Worm (Caenorhabditis elegans) whole organism, L1 larva: ENCODE results near the gene F26D2.16.

Experiments
- C04F5.9 ChIP-seq: sonication (generic microtip); optimal IDR thresholded peaks from 2 replicates; lab custom pipeline; 2016; ENCODE audit warnings: missing genetic modification characterization, missing compliant biosample characterization
- F16B12.6 ChIP-seq: fragments of 150-350 bp; optimal IDR thresholded peaks from 2 replicates; lab custom pipeline; 2014; ENCODE audit warnings: missing biosample characterization, missing genetic modification characterization
- aha-1 ChIP-seq: fragments of 150-350 bp; optimal IDR thresholded peaks from 2 replicates; lab custom pipeline; 2014; ENCODE audit warnings: missing biosample characterization, missing genetic modification characterization
- alr-1 ChIP-seq: fragments of 200-800 bp; sonication (Bioruptor generic); optimal IDR thresholded peaks from 2 replicates; lab custom pipeline; 2018; ENCODE audit warnings: borderline replicate concordance, mild to moderate bottlenecking, missing genetic modification characterization, missing compliant biosample characterization
- ama-1 ChIP-seq: fragments of 150-350 bp; optimal IDR thresholded peaks from 2 replicates; lab custom pipeline; 2014
- ceh-90 ChIP-seq: sonication (generic microtip); optimal IDR thresholded peaks from 2 replicates; lab custom pipeline; 2016; ENCODE audit warnings: missing genetic modification characterization, missing compliant biosample characterization
- ces-1 ChIP-seq: fragments of 150-350 bp; optimal IDR thresholded peaks from 2 replicates; lab custom pipeline; 2014; ENCODE audit warnings: missing biosample characterization, missing genetic modification reagents, missing genetic modification characterization
- dpl-1 ChIP-seq, 3 experiments: fragments of 150-350 bp in 2 of 3; sonication (generic microtip) in 1 of 3; optimal IDR thresholded peaks; 2 replicates each; lab custom pipeline; 2014 to 2017; ENCODE audit warnings: missing biosample characterization in 3 of 3, missing genetic modification characterization in 3 of 3, missing genetic modification reagents in 3 of 3
- efl-3 ChIP-seq: fragments of 200-800 bp; sonication (Bioruptor generic); optimal IDR thresholded peaks from 2 replicates; lab custom pipeline; 2018; ENCODE audit warnings: mild to moderate bottlenecking, missing genetic modification characterization, missing compliant biosample characterization
- egl-13 ChIP-seq: sonication (generic microtip); optimal IDR thresholded peaks from 2 replicates; lab custom pipeline; 2016; ENCODE audit warnings: missing genotype, missing genetic modification reagents, missing genetic modification characterization, missing compliant biosample characterization
- egl-27 ChIP-seq, 2 experiments: fragments of 150-350 bp in 1 of 2; sonication (generic microtip); optimal IDR thresholded peaks; 3 replicates each; lab custom pipeline; 2017 to 2018; ENCODE audit warnings: missing biosample characterization in 2 of 2, missing genetic modification characterization in 2 of 2, missing genetic modification reagents in 2 of 2
- fkh-8 ChIP-seq: sonication (generic microtip); optimal IDR thresholded peaks from 2 replicates; lab custom pipeline; 2016; ENCODE audit warnings: mild to moderate bottlenecking, missing genetic modification characterization, missing compliant biosample characterization
- grh-1 ChIP-seq: fragments of 200-800 bp; sonication (Bioruptor generic); IDR thresholded peaks from 2 replicates; pipeline ENCODE4 v1.3.6; 2022; ENCODE audit warnings: missing genetic modification reagents, missing genetic modification characterization, missing compliant biosample characterization
- hpl-2 ChIP-seq: fragments of 150-350 bp; optimal IDR thresholded peaks from 2 replicates; lab custom pipeline; 2014; ENCODE audit warnings: missing biosample characterization, missing genetic modification reagents, missing genetic modification characterization
- irx-1 ChIP-seq: sonication (generic microtip); optimal IDR thresholded peaks from 2 replicates; lab custom pipeline; 2016; ENCODE audit warnings: missing genetic modification characterization, missing compliant biosample characterization
- isw-1 ChIP-seq: fragments of 200-800 bp; sonication (Bioruptor generic); IDR thresholded peaks from 2 replicates; pipeline ENCODE4 v1.3.6; 2022; ENCODE audit warnings: missing genetic modification characterization, missing compliant biosample characterization
- lin-13 ChIP-seq: fragments of 150-350 bp; optimal IDR thresholded peaks from 2 replicates; lab custom pipeline; 2014; ENCODE audit warnings: missing biosample characterization, missing genetic modification reagents, missing genetic modification characterization
- mdl-1 ChIP-seq, 2 experiments: fragments of 150-350 bp; optimal IDR thresholded peaks; 2 replicates each; lab custom pipeline; 2014 to 2017; ENCODE audit warnings: missing biosample characterization in 2 of 2, missing genetic modification characterization in 2 of 2, inconsistent platforms in 1 of 2
- mef-2 ChIP-seq: fragments of 150-350 bp; optimal IDR thresholded peaks from 2 replicates; lab custom pipeline; 2014; ENCODE audit warnings: missing biosample characterization, missing genetic modification characterization
- mep-1 ChIP-seq: fragments of 150-350 bp; optimal IDR thresholded peaks from 2 replicates; lab custom pipeline; 2014; ENCODE audit warnings: missing biosample characterization, missing genetic modification characterization
- nhr-20 ChIP-seq: sonication (generic microtip); optimal IDR thresholded peaks from 2 replicates; lab custom pipeline; 2016; ENCODE audit warnings: mild to moderate bottlenecking, missing genetic modification characterization, missing compliant biosample characterization
- nhr-47 ChIP-seq: sonication (generic microtip); optimal IDR thresholded peaks from 2 replicates; lab custom pipeline; 2016; ENCODE audit warnings: mild to moderate bottlenecking, missing genetic modification characterization, moderate library complexity, missing compliant biosample characterization
- nhr-76 ChIP-seq: sonication (generic microtip); optimal IDR thresholded peaks from 2 replicates; lab custom pipeline; 2017; ENCODE audit warnings: missing biosample characterization, missing genetic modification characterization
- nhr-77 ChIP-seq: fragments of 150-350 bp; optimal IDR thresholded peaks from 2 replicates; lab custom pipeline; 2014; ENCODE audit warnings: missing biosample characterization, missing genetic modification characterization
- nhr-84 ChIP-seq: sonication (generic microtip); optimal IDR thresholded peaks from 2 replicates; lab custom pipeline; 2017; ENCODE audit warnings: missing biosample characterization, missing genetic modification characterization
- nhr-85 ChIP-seq: sonication (generic microtip); peaks from one replicate; lab custom pipeline; 2016; ENCODE audit warnings: missing genetic modification characterization, inconsistent platforms, missing compliant biosample characterization
- nhr-90 ChIP-seq: sonication (generic microtip); optimal IDR thresholded peaks from 2 replicates; lab custom pipeline; 2016; ENCODE audit warnings: mild to moderate bottlenecking, missing genetic modification characterization, missing compliant biosample characterization; ENCODE audit not compliant: poor library complexity
- pax-3 ChIP-seq: fragments of 200-800 bp; sonication (Bioruptor generic); optimal IDR thresholded peaks from 2 replicates; lab custom pipeline; 2018; ENCODE audit warnings: mild to moderate bottlenecking, missing genetic modification characterization, moderate library complexity, missing compliant biosample characterization
- snu-23 ChIP-seq: sonication (generic microtip); optimal IDR thresholded peaks from 2 replicates; lab custom pipeline; 2016; ENCODE audit warnings: missing genetic modification characterization, missing compliant biosample characterization
- sptf-1 ChIP-seq: fragments of 150-350 bp; optimal IDR thresholded peaks from 2 replicates; lab custom pipeline; 2014; ENCODE audit warnings: missing biosample characterization, missing genetic modification characterization
- sup-37 ChIP-seq: fragments of 200-800 bp; sonication (Bioruptor generic); optimal IDR thresholded peaks from 2 replicates; lab custom pipeline; 2018; ENCODE audit warnings: mild to moderate bottlenecking, missing genetic modification characterization, missing compliant biosample characterization
- swsn-7 ChIP-seq: sonication (generic microtip); optimal IDR thresholded peaks from 2 replicates; lab custom pipeline; 2016; ENCODE audit warnings: missing genetic modification characterization, missing compliant biosample characterization
- unc-86 ChIP-seq: sonication (generic microtip); optimal IDR thresholded peaks from 2 replicates; lab custom pipeline; 2016; ENCODE audit warnings: missing genetic modification characterization, missing compliant biosample characterization
- unc-98 ChIP-seq: fragments of 200-800 bp; sonication (Bioruptor generic); IDR thresholded peaks from 2 replicates; pipeline ENCODE4 v1.3.6; 2022; ENCODE audit warnings: missing genetic modification characterization, missing compliant biosample characterization
- vab-15 ChIP-seq: sonication (generic microtip); optimal IDR thresholded peaks from 2 replicates; lab custom pipeline; 2017; ENCODE audit warnings: missing genotype, mild to moderate bottlenecking, missing genetic modification characterization, missing compliant biosample characterization
- zag-1 ChIP-seq: fragments of 150-350 bp; optimal IDR thresholded peaks from 2 replicates; lab custom pipeline; 2014; ENCODE audit warnings: missing biosample characterization, missing genetic modification characterization
- ztf-4 ChIP-seq: fragments of 150-350 bp; optimal IDR thresholded peaks from 2 replicates; lab custom pipeline; 2014; ENCODE audit warnings: missing biosample characterization, missing genetic modification characterization

The F26D2.16 gene

DNA sequence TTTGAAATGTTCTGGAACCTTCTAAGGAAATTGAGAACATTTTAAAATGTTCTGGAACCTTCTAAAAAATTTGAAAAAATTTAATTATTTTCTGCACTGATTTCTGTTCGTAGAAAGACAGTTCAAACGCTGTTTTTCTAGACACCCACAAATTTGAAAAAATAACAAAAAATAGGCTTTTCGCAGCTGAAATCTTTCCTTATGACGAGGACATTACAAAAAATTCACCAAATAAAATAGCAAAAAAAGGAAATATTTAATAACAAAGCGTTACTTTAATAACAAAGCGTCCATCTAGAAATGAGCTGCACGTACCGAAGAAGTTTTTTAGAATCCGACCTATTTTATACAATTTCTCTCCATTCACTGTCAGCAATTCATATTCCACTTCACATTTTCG, 24.0 kb upstream of the F26D2.16 start, which contains the start of gene srh-141:
Gene srh-141 (plus strand): TSS at position 301 of the 400 bp plus-strand sequence.
- TF ChIP-seq mef-2 (tag; lab: Kevin White, UChicago) (no peak), dpl-1 (GFP tag; optimal IDR thresholded peaks at IDR 0.05; lab: Kevin White, UChicago) (no peak), nhr-84 (tag; lab: Kevin White, UChicago) (no peak), ceh-90 (tag; lab: Kevin White, UChicago) (no peak), ces-1 (GFP tag; lab: Kevin White, UChicago) (no peak), sptf-1 (tag; lab: Kevin White, UChicago) (no peak), nhr-77 (tag; lab: Kevin White, UChicago) (no peak)
- TF ChIP-seq, all 84 proteins: peak for 0

DNA sequence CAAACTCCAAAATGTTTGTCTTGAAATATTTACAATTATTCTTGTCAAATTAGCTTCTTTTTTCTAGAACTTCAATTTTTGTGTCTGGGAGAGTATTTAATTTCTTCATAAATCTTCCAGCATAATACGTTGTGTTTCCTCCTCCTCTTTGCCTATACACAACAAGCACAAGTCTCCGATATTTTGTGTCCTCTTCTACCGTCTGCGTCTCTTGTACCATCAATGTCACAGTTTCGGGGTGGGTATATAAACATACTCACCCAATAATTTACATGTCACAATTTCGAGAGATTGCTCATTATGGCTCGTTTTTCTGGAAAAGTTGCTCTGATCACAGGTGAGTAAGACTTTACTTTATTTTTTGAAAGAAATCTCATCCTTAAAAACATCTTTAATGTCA, 17.9 kb upstream of the F26D2.16 start, which contains the start of gene F26D2.15:
Gene F26D2.15 (plus strand): TSS at position 301 of the 400 bp plus-strand sequence.
- TF ChIP-seq alr-1 (tag; lab: Kevin White, UChicago) (no peak), irx-1 (tag; lab: Kevin White, UChicago) (no peak), swsn-7 (tag; lab: Kevin White, UChicago) (no peak), zag-1 (tag; lab: Kevin White, UChicago) (no peak), efl-3 (GFP tag; lab: Kevin White, UChicago) (no peak), pax-3 (tag; lab: Kevin White, UChicago) (no peak), nhr-85 (no peak), isw-1 (GFP tag; lab: Robert Waterston, UW) (no peak), F16B12.6 (tag; lab: Kevin White, UChicago) (no peak), grh-1 (GFP tag; lab: Robert Waterston, UW) (no peak), hpl-2 (no peak), fkh-8 (tag; lab: Kevin White, UChicago) (no peak), sptf-1 (tag; lab: Kevin White, UChicago) (no peak), nhr-90 (tag; lab: Kevin White, UChicago) (no peak), nhr-20 (no peak), snu-23 (GFP tag; lab: Kevin White, UChicago) (no peak), egl-13 (no peak), vab-15 (tag; lab: Kevin White, UChicago) (no peak), nhr-84 (tag; lab: Kevin White, UChicago) (no peak)

DNA sequence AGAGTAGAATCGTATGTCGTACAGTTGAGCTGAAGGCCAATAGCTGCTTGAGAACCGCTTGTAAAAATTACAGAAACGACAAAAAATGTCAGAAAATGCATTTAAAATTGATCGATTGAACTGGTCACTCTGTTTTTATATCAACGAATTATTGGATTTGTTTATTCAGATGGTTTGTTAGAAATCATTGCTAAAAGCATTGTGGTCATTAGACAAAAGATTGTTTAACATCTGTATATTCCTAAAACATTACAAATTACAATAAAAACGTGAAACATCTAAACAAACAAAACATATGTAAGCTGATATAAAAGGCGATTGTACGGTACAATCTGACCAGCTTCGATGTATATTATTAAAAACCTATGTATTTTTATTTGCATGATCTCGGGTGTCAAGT, 15.8 kb upstream of the F26D2.16 start, which contains the start of the genes F26D2.13 and F26D2.14:
Gene F26D2.13 (minus strand): TSS at position 101 of the 400 bp plus-strand sequence.
Gene F26D2.14 (plus strand): TSS at position 346 of the 400 bp plus-strand sequence.
- TF ChIP-seq snu-23 (GFP tag; lab: Kevin White, UChicago) (no peak), aha-1 (tag; lab: Kevin White, UChicago) (no peak), lin-13 (GFP tag; lab: Kevin White, UChicago) (no peak), ztf-4 (no peak)

DNA sequence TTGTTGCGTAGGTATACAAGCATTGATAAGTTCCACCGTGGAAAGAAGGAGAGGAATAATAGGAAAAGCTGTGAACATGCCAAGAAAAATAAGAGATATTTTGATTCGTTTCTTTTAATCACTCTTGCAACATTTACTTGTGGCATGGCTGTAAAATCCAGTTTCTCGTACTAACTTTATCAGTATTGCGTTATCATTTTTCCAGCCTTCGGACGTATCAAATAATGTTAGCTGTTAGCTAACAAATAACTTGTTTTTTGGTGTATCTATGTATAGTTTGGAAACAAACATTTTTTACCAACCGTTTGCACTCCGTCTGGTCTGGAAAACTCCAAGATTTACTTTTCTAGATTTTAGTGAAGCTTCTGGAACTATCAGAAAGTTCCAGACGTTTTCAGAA, 13.8 kb upstream of the F26D2.16 start, which contains the start of gene clec-234:
Gene clec-234 (minus strand): TSS at position 101 of the 400 bp plus-strand sequence.
- TF ChIP-seq unc-86 (no peak), sup-37 (GFP tag; lab: Kevin White, UChicago) (no peak), ama-1 (lab: Kevin White, UChicago) (no peak), egl-27 (tag; optimal IDR thresholded peaks at IDR 0.05; lab: Kevin White, UChicago) (no peak), vab-15 (tag; lab: Kevin White, UChicago) (no peak), nhr-47 (tag; lab: Kevin White, UChicago) (no peak), mep-1 (no peak), C04F5.9 (no peak), unc-98 (GFP tag; lab: Robert Waterston, UW) (no peak), nhr-76 (tag; lab: Kevin White, UChicago) (no peak), mdl-1 (tag; optimal IDR thresholded peaks at IDR 0.05; lab: Kevin White, UChicago) (no peak), lin-13 (GFP tag; lab: Kevin White, UChicago) (no peak)
